Worm (Caenorhabditis elegans) whole organism, young adult: ENCODE measurements around the gene vha-7.
A peak's percentile ranks its signal among the peaks of the same experiment; 100 is the strongest.

Experiments used
- B0019.2 ChIP-seq: fragments of 200-800 bp; sonication (Bioruptor generic); conservative IDR thresholded peaks from 2 replicates; pipeline ENCODE4 v1.3.6; 2022; ENCODE audit warnings: missing genetic modification reagents, missing genetic modification characterization, missing compliant biosample characterization
- B0035.1 ChIP-seq: sonication (generic microtip); optimal IDR thresholded peaks from 2 replicates; lab custom pipeline; 2016; ENCODE audit warnings: missing genetic modification characterization, mild to moderate bottlenecking, missing compliant biosample characterization, missing genotype, missing genetic modification reagents
- B0261.1 ChIP-seq: sonication (generic microtip); optimal IDR thresholded peaks from 2 replicates; lab custom pipeline; 2016; ENCODE audit warnings: mild to moderate bottlenecking, missing genetic modification characterization, moderate library complexity, missing compliant biosample characterization
- D2030.7 ChIP-seq: fragments of 200-800 bp; sonication (Bioruptor generic); IDR thresholded peaks from 2 replicates; pipeline ENCODE4 v1.3.6; 2022; ENCODE audit warnings: missing genetic modification reagents, missing genetic modification characterization, missing compliant biosample characterization
- F23B12.7 ChIP-seq: sonication (generic microtip); optimal IDR thresholded peaks from 2 replicates; lab custom pipeline; 2017; ENCODE audit warnings: missing genetic modification characterization, mild to moderate bottlenecking, missing compliant biosample characterization, antibody characterized with exemption, moderate library complexity; ENCODE audit not compliant: insufficient read depth
- F49E8.2 ChIP-seq: sonication (generic microtip); optimal IDR thresholded peaks from 3 replicates; lab custom pipeline; 2017; ENCODE audit warnings: missing genetic modification characterization, mild to moderate bottlenecking, missing compliant biosample characterization, antibody characterized with exemption, moderate library complexity; ENCODE audit not compliant: insufficient read depth
- K12H6.12 ChIP-seq: fragments of 200-800 bp; sonication (Bioruptor generic); optimal IDR thresholded peaks from 2 replicates; lab custom pipeline; 2018; ENCODE audit warnings: mild to moderate bottlenecking, missing genetic modification characterization, missing compliant biosample characterization
- Y53G8AR.9 ChIP-seq: fragments of 200-800 bp; sonication (Bioruptor generic); conservative IDR thresholded peaks from 2 replicates; pipeline ENCODE4 v1.3.6; 2022; ENCODE audit warnings: missing genetic modification reagents, missing genetic modification characterization, missing compliant biosample characterization
- Y56A3A.18 ChIP-seq: fragments of 200-800 bp; sonication (Bioruptor generic); IDR thresholded peaks from 2 replicates; pipeline ENCODE4 v1.3.6; 2022; ENCODE audit warnings: missing genetic modification reagents, missing genetic modification characterization, missing compliant biosample characterization
- akir-1 ChIP-seq: fragments of 200-800 bp; sonication (Bioruptor generic); optimal IDR thresholded peaks from 2 replicates; lab custom pipeline; 2018; ENCODE audit warnings: mild to moderate bottlenecking, missing genetic modification characterization, moderate library complexity, missing compliant biosample characterization
- ama-1 ChIP-seq, 3 experiments: fragments of 150-350 bp in 1 of 3; sonication (generic microtip) in 2 of 3; optimal IDR thresholded peaks; 2 replicates each; lab custom pipeline; 2014 to 2018; ENCODE audit warnings: missing biosample characterization in 2 of 3, missing genetic modification characterization in 2 of 3, missing genetic modification reagents in 2 of 3
- aptf-3 ChIP-seq: fragments of 200-800 bp; sonication (Bioruptor generic); IDR thresholded peaks from 2 replicates; pipeline ENCODE4 v1.3.6; 2022; ENCODE audit warnings: missing genetic modification characterization, missing compliant biosample characterization
- attf-3 ChIP-seq: fragments of 200-800 bp; sonication (Bioruptor generic); conservative IDR thresholded peaks from 2 replicates; pipeline ENCODE4 v1.3.6; 2022; ENCODE audit warnings: missing genetic modification reagents, missing genetic modification characterization, missing compliant biosample characterization
- ceh-27 ChIP-seq: fragments of 200-800 bp; sonication (Bioruptor generic); optimal IDR thresholded peaks from 2 replicates; lab custom pipeline; 2018; ENCODE audit warnings: mild to moderate bottlenecking, missing genetic modification characterization, moderate library complexity, missing compliant biosample characterization
- ceh-40 ChIP-seq: fragments of 200-800 bp; sonication (Bioruptor generic); IDR thresholded peaks from 2 replicates; pipeline ENCODE4 v1.3.6; 2022; ENCODE audit warnings: missing genetic modification characterization, missing compliant biosample characterization
- dpl-1 ChIP-seq: fragments of 150-350 bp; optimal IDR thresholded peaks from 2 replicates; lab custom pipeline; 2014; ENCODE audit warnings: missing biosample characterization, missing genetic modification reagents, missing genetic modification characterization
- egl-44 ChIP-seq: fragments of 200-800 bp; sonication (Bioruptor generic); IDR thresholded peaks from 2 replicates; pipeline ENCODE4 v1.3.6; 2022; ENCODE audit warnings: missing genetic modification reagents, missing genetic modification characterization, missing compliant biosample characterization
- ekl-4 ChIP-seq: fragments of 200-800 bp; sonication (Bioruptor generic); IDR thresholded peaks from 2 replicates; pipeline ENCODE4 v1.3.6; 2022; ENCODE audit warnings: missing genetic modification reagents, missing genetic modification characterization, missing compliant biosample characterization
- gei-17 ChIP-seq: fragments of 200-800 bp; sonication (Bioruptor generic); optimal IDR thresholded peaks from 2 replicates; lab custom pipeline; 2018; ENCODE audit warnings: mild to moderate bottlenecking, missing genetic modification characterization, missing compliant biosample characterization
- him-1 ChIP-seq: sonication (generic microtip); optimal IDR thresholded peaks from 2 replicates; lab custom pipeline; 2016; ENCODE audit warnings: missing genotype, missing genetic modification reagents, missing genetic modification characterization, missing compliant biosample characterization
- hmg-1.2 ChIP-seq: fragments of 200-800 bp; sonication (Bioruptor generic); IDR thresholded peaks from 2 replicates; pipeline ENCODE4 v1.3.6; 2022; ENCODE audit warnings: missing genetic modification reagents, missing genetic modification characterization, missing compliant biosample characterization
- hmg-20 ChIP-seq: fragments of 200-800 bp; sonication (Bioruptor generic); IDR thresholded peaks from 2 replicates; pipeline ENCODE4 v1.3.6; 2022; ENCODE audit warnings: missing genetic modification reagents, missing genetic modification characterization, missing compliant biosample characterization
- lin-54 ChIP-seq: fragments of 200-800 bp; sonication (Bioruptor generic); optimal IDR thresholded peaks from 2 replicates; lab custom pipeline; 2018; ENCODE audit warnings: mild to moderate bottlenecking, missing genetic modification characterization, missing compliant biosample characterization
- lsl-1 ChIP-seq: fragments of 200-800 bp; sonication (Bioruptor generic); optimal IDR thresholded peaks from 2 replicates; lab custom pipeline; 2018; ENCODE audit warnings: mild to moderate bottlenecking, missing genetic modification characterization, moderate library complexity, missing compliant biosample characterization
- madf-6 ChIP-seq: fragments of 200-800 bp; sonication (Bioruptor generic); IDR thresholded peaks from 2 replicates; pipeline ENCODE4 v1.3.6; 2022; ENCODE audit warnings: missing genetic modification reagents, missing genetic modification characterization, missing compliant biosample characterization
- mcd-1 ChIP-seq: fragments of 200-800 bp; sonication (Bioruptor generic); IDR thresholded peaks from 2 replicates; pipeline ENCODE4 v1.3.6; 2022; ENCODE audit warnings: missing genetic modification reagents, missing genetic modification characterization, missing compliant biosample characterization
- snpc-1.3 ChIP-seq: sonication (generic microtip); optimal IDR thresholded peaks from 2 replicates; lab custom pipeline; 2017; ENCODE audit warnings: missing genetic modification characterization, mild to moderate bottlenecking, missing compliant biosample characterization, antibody characterized with exemption, moderate library complexity, missing genotype, missing genetic modification reagents; ENCODE audit not compliant: insufficient read depth
- snpc-3.4 ChIP-seq: sonication (generic microtip); optimal IDR thresholded peaks from 2 replicates; lab custom pipeline; 2017; ENCODE audit warnings: missing genetic modification characterization, mild to moderate bottlenecking, missing compliant biosample characterization, antibody characterized with exemption, moderate library complexity, missing genotype, missing genetic modification reagents
- somi-1 ChIP-seq: fragments of 200-800 bp; sonication (Bioruptor generic); optimal IDR thresholded peaks from 2 replicates; lab custom pipeline; 2018; ENCODE audit warnings: mild to moderate bottlenecking, missing genetic modification characterization, missing compliant biosample characterization
- tbp1 ChIP-seq: fragments of 200-800 bp; sonication (Bioruptor generic); optimal IDR thresholded peaks from 2 replicates; lab custom pipeline; 2018; ENCODE audit warnings: mild to moderate bottlenecking, missing genetic modification characterization, missing compliant biosample characterization
- xnd-1 ChIP-seq: sonication (generic microtip); optimal IDR thresholded peaks from 2 replicates; lab custom pipeline; 2016; ENCODE audit warnings: missing genotype, missing genetic modification reagents, missing genetic modification characterization, missing compliant biosample characterization
- zfh-2 ChIP-seq: fragments of 200-800 bp; sonication (Bioruptor generic); conservative IDR thresholded peaks from 2 replicates; pipeline ENCODE4 v1.3.6; 2022; ENCODE audit warnings: missing genetic modification reagents, missing genetic modification characterization, missing compliant biosample characterization
- zim-3 ChIP-seq: sonication (generic microtip); optimal IDR thresholded peaks from 2 replicates; lab custom pipeline; 2017; ENCODE audit warnings: mild to moderate bottlenecking, missing genetic modification characterization, moderate library complexity, missing compliant biosample characterization

Gene vha-7

DNA sequence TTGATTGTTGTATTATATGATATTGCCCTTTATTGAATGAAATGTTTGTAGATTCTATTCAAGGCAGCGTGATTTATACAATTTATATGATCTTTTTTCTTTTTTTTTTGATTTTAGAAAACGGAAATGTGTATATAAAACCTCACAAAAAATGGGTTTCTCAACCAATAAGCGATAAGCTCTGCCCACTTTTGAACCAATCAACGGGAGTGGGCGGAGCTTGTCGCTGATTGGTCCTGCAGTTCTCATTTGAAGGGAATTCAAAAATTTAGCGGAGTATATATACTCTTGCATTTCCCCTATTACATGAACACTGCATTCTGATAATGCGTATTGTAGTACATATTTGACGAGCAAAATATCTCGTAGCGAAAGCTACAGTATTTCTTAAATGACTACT is 10.3 kb downstream of the vha-7 start:
- no peak for TF ChIP-seq K12H6.12
- TF ChIP-seq gei-17 = no peak
- TF ChIP-seq mcd-1 (GFP tag; lab: Robert Waterston, UW) = no peak
- peak; percentile 4 for TF ChIP-seq him-1
- TF ChIP-seq snpc-1.3 (tag; lab: Kevin White, UChicago) = no peak
- TF ChIP-seq zfh-2 (GFP tag; lab: Robert Waterston, UW) = no peak
- TF ChIP-seq aptf-3 (GFP tag; lab: Robert Waterston, UW) = no peak
- TF ChIP-seq ama-1 (optimal IDR thresholded peaks at IDR 0.05; lab: Kevin White, UChicago) = no peak
- no peak for TF ChIP-seq ama-1 (GFP tag; optimal IDR thresholded peaks at IDR 0.05; lab: Kevin White, UChicago)
- TF ChIP-seq, all 124 proteins: peak for 1

DNA sequence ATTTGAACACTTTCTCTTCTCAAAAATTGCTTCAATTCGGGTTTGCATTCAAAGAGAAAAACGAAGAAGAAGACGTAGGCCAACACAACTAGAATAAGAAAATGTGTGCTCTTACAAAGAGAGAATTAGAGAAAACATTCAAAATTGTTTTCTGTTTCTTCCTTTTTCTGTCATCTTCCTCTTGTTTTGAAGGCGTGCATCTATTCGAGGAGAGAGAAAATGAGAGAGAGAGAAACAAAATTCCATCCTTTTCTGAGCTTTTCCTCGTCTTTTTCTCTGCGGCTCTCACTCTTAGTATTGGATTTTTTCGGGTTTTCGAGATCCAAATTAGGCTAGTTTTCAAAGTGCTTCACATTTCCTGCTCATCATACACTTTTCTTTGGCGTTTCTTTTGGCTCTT is 11.3 kb downstream of the vha-7 start:
- TF ChIP-seq attf-3 (GFP tag; lab: Robert Waterston, UW) (no peak), K12H6.12 (peak; percentile 37), hmg-1.2 (GFP tag; lab: Robert Waterston, UW) (peak; percentile 7; the same call in 1 of the 2 replicates), xnd-1 (tag; lab: Kevin White, UChicago) (no peak)

DNA sequence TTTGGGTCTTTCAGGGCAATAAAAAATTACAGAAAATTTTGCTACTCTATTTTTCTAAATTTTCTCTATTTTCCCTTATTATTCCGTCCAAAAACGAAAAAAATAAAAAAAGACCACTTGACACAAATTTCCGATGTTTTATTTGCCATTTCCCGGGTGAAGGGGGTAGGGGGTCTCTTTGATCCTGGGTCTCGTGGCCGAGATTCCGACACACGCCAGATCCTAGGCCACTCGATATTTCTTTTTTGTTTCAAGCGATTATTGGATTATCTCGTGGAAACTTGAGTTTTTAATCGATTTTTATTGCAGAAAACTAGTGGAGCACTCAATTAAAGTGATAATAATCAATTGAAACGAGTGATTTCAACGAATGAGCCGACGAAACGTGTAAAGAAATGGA is 12.8 kb downstream of the vha-7 start, which contains the start of the genes wdfy-3 and C26H9A.4:
TSS of gene wdfy-3 (plus strand) at position 308 of the 400 bp plus-strand sequence.
TSS of gene C26H9A.4 (plus strand) at position 317 of the 400 bp plus-strand sequence.
- TF ChIP-seq ceh-27 (GFP tag; lab: Kevin White, UChicago) (peak; percentile 22), hmg-1.2 (GFP tag; lab: Robert Waterston, UW) (no peak), Y56A3A.18 (no peak)

DNA sequence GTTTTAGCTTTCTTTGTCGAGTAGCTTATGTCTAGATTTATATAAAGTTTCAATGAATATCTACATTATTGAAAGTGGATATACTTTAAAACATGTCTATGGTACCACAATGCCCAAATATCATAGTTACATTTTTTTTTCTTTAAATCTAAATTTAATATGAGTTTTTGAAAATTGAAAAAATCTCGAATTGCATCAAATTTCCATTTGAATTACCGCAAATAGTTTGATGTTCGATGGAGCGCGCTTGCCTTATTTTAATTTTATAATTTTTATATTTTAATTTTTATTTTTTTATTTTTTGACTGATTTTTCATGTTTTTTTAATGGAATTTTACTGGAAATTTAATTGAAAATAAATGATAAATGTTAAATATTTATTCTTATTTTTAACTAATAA is 34.4 kb downstream of the vha-7 start, which contains the start of gene T23B5.4:
TSS of gene T23B5.4 (plus strand) at position 301 of the 400 bp plus-strand sequence.
- TF ChIP-seq akir-1 (GFP tag; lab: Kevin White, UChicago) (no peak), zim-3 (tag; lab: Kevin White, UChicago) (no peak), lsl-1 (GFP tag; lab: Kevin White, UChicago) (no peak), B0035.1 (tag; lab: Kevin White, UChicago) (no peak), F23B12.7 (no peak), somi-1 (GFP tag; lab: Kevin White, UChicago) (no peak), ceh-40 (GFP tag; lab: Robert Waterston, UW) (no peak), attf-3 (GFP tag; lab: Robert Waterston, UW) (no peak), B0019.2 (GFP tag; lab: Robert Waterston, UW) (no peak)

DNA sequence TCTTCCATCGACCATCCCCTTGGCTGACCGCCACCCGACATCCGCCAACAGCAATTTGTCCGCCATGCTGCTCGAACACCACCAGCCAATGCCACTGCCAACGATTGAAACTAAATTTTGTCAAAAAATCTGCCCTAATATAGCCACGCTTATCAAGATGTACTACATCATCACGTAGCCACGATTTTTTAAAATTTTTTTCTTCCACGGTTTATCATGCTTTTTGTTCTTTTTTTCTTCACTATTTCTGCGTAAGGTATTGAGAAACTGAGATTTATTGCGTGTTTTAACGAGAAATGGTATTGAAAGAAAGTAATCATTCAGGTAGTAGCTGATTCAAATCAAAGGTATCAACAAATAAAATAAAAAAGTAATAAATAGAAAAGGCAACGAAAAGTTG is 36.9 kb downstream of the vha-7 start, which contains the start of gene T23B5.6:
TSS of gene T23B5.6 (minus strand) at position 101 of the 400 bp plus-strand sequence.
- peak; percentile 18 for TF ChIP-seq him-1
- TF ChIP-seq, all 124 proteins: peak for 1; not testable (repeated sequence) for 123

DNA sequence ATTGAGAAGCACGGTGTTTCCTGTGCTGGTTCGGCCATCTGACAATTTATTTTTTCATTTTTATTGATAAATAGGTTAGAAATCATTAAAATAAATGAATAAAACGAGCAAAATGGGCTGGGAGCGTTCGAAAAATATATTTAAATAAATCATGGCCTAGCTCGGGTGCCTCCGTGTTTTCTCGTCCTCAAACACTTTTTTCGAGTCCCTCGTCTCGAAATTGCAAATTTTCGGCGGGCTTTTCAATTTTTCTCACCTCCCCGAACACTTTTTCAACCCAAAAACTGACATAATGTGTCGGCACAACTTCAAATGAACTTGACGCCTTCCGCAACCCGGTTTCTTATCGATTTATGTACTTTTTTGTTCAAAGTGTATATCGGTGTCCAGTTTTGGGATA is 44.1 kb downstream of the vha-7 start, which contains the start of gene prmt-9:
TSS of gene prmt-9 (minus strand) at position 38 of the 400 bp plus-strand sequence.
- TF ChIP-seq Y53G8AR.9 (GFP tag; lab: Robert Waterston, UW) (no peak), dpl-1 (peak; percentile 38)

DNA sequence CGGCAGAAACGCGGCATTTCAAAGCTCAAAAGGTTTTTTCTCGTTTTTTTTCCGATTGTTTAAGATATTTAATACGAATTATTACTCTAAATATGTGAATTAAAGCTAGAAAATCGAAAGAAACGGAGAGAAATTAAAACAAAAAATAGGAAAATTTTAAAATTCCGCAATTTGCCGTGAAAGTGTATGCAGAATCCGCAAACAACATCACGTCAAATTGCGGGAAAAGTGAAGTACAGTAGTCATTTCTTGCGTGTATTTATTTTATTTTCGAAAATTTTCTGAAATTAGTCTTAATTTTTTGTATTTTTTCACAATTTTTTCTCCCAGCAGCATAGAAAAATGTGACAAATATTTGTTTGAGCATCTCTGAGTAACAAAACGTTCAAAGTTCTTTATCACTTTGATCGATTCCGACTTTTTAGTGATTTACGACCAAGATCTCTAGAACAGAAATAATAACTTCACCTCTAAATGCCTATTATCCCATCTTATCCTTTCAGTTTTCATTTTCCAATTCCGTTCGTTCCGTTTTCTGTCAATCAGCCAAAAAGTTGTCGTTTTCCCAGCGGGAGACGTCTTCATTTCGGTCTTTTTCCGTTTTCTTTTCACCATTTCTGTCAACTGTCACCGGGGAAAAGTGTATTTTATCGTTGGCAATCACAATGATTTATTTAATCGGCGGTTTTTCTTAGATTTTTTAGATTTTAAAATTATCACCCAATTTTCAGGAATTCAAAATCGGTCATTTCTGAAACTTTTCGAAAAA is 44.7 kb downstream of the vha-7 start:
- TF ChIP-seq snpc-3.4 (tag; lab: Kevin White, UChicago) = peak; percentile 10
- TF ChIP-seq D2030.7 (GFP tag; lab: Robert Waterston, UW) = peak; percentile 49; the same call in 1 of the 2 replicates
- TF ChIP-seq F49E8.2 (tag; lab: Kevin White, UChicago) = peak; percentile 39
- peak; percentile 80 for TF ChIP-seq lsl-1 (GFP tag; lab: Kevin White, UChicago)
- TF ChIP-seq ama-1 (optimal IDR thresholded peaks at IDR 0.05; lab: Kevin White, UChicago) = no peak
- no peak for TF ChIP-seq ama-1 (GFP tag; optimal IDR thresholded peaks at IDR 0.05; lab: Kevin White, UChicago)
- peak; percentile 49 for TF ChIP-seq lin-54
- no peak for TF ChIP-seq egl-44 (GFP tag; lab: Robert Waterston, UW)
- no peak for TF ChIP-seq hmg-20 (GFP tag; lab: Robert Waterston, UW)
- no peak for TF ChIP-seq ekl-4 (GFP tag; lab: Robert Waterston, UW)
- no peak for TF ChIP-seq B0261.1 (tag; lab: Kevin White, UChicago)
- peak; percentile 17 for TF ChIP-seq tbp1 (GFP tag; lab: Kevin White, UChicago)
- peak; percentile 51; the same call in 1 of the 2 replicates for TF ChIP-seq madf-6 (GFP tag; lab: Robert Waterston, UW)
- peak; percentile 54 for TF ChIP-seq snpc-1.3 (tag; lab: Kevin White, UChicago)
